Fruit fly (Drosophila melanogaster): ENCODE data around the gene CG14073.
A peak's percentile ranks its signal among the peaks of the same experiment; 100 is the strongest.

Gene CG14073

dm6 chr3L:18781653-18782629 lies 38.5 kb downstream of the CG14073 start (continued):
- TF ChIP-seq NC2α (GFP tag; optimal IDR thresholded peaks at IDR 0.05) (no peak), Lpt (GFP tag; optimal IDR thresholded peaks at IDR 0.05) (no peak), tap (tag; optimal IDR thresholded peaks at IDR 0.05) (peak; percentile 42), CG8765 (GFP tag; IDR thresholded peaks at IDR 0.05) (no peak), CG8290 (GFP tag; optimal IDR thresholded peaks at IDR 0.05) (no peak), CG8290 (tag; optimal IDR thresholded peaks at IDR 0.05) (no peak), Fer3 (tag; optimal IDR thresholded peaks at IDR 0.05) (peak; percentile 27), Camta (GFP tag; optimal IDR thresholded peaks at IDR 0.05) (peak; percentile 33), maf-S (GFP tag; optimal IDR thresholded peaks at IDR 0.05) (no peak), luna (GFP tag; optimal IDR thresholded peaks at IDR 0.05) (no peak), trh (GFP tag; optimal IDR thresholded peaks at IDR 0.05) (peak; percentile 6), zfh2 (GFP tag; optimal IDR thresholded peaks at IDR 0.05) (no peak), Hr51 (GFP tag; optimal IDR thresholded peaks at IDR 0.05) (peak in 1 of 2 experiments; percentile 93), prd (optimal IDR thresholded peaks at IDR 0.05) (no peak), prd (GFP tag; IDR thresholded peaks at IDR 0.05) (peak; percentile 39; the same call in 1 of the 3 replicates), jing (GFP tag; optimal IDR thresholded peaks at IDR 0.05) (no peak), HLHmδ (GFP tag; optimal IDR thresholded peaks at IDR 0.05) (no peak), insv (GFP tag; optimal IDR thresholded peaks at IDR 0.05) (no peak), MBD-R2 (GFP tag; IDR thresholded peaks at IDR 0.05) (no peak), Taf1 (GFP tag; IDR thresholded peaks at IDR 0.05) (no peak), so (GFP tag; IDR thresholded peaks at IDR 0.05) (no peak; the same call in 2 of the 3 replicates), CG31365 (tag; optimal IDR thresholded peaks at IDR 0.05) (no peak), CG17359 (tag; optimal IDR thresholded peaks at IDR 0.05) (peak; percentile 74), Hr39 (optimal IDR thresholded peaks at IDR 0.05) (no peak), CG14860 (GFP tag; IDR thresholded peaks at IDR 0.05; ENCODE audit: partially characterized antibody) (no peak), CG4707 (GFP tag; optimal IDR thresholded peaks at IDR 0.05) (no peak), sug (tag; optimal IDR thresholded peaks at IDR 0.05) (peak; percentile 18), CG18764 (GFP tag; optimal IDR thresholded peaks at IDR 0.05) (no peak), CG10543 (GFP tag; optimal IDR thresholded peaks at IDR 0.05) (peak; percentile 15), emc (GFP tag; optimal IDR thresholded peaks at IDR 0.05) (no peak), bigmax (GFP tag; optimal IDR thresholded peaks at IDR 0.05) (no peak), CG2129 (GFP tag; IDR thresholded peaks at IDR 0.05; ENCODE audit: partially characterized antibody) (no peak), CG15269 (tag; optimal IDR thresholded peaks at IDR 0.05) (peak; percentile 86), org-1 (GFP tag; optimal IDR thresholded peaks at IDR 0.05) (peak; percentile 32), CG10462 (GFP tag; optimal IDR thresholded peaks at IDR 0.05) (no peak), Nf-YB (GFP tag; optimal IDR thresholded peaks at IDR 0.05) (peak; percentile 4), Vsx1 (GFP tag; optimal IDR thresholded peaks at IDR 0.05) (no peak), ewg (GFP tag; optimal IDR thresholded peaks at IDR 0.05) (peak; percentile 22), B-H2 (GFP tag; optimal IDR thresholded peaks at IDR 0.05) (no peak), HmgD (GFP tag; optimal IDR thresholded peaks at IDR 0.05) (no peak), usp (GFP tag; optimal IDR thresholded peaks at IDR 0.05) (no peak), chm (GFP tag; IDR thresholded peaks at IDR 0.05) (no peak; the same call in 1 of the 2 replicates), dmrt11E (tag; optimal IDR thresholded peaks at IDR 0.05) (no peak), phol (tag; optimal IDR thresholded peaks at IDR 0.05) (peak; percentile 78), danr (GFP tag; IDR thresholded peaks at IDR 0.05) (peak; percentile 9; the same call in 1 of the 2 replicates), bsh (GFP tag; optimal IDR thresholded peaks at IDR 0.05) (no peak), cg (GFP tag; optimal IDR thresholded peaks at IDR 0.05) (peak; percentile 82), CG3726 (GFP tag; IDR thresholded peaks at IDR 0.05) (peak; percentile 70; the same call in 1 of the 3 replicates), wor (GFP tag; IDR thresholded peaks at IDR 0.05) (peak; percentile 57)

Data from whole organism, embryonic.